Worm (Caenorhabditis elegans) whole organism, early embryonic: Measurements from ENCODE around the gene F54D5.4.

Experiments used
- ama-1 ChIP-seq: fragments of 150-350 bp; optimal IDR thresholded peaks from 2 replicates; lab custom pipeline; 2014
- hmbx-1 ChIP-seq: sonication (generic microtip); optimal IDR thresholded peaks from 2 replicates; lab custom pipeline; 2016; ENCODE audit warnings: mild to moderate bottlenecking, missing genetic modification characterization, missing compliant biosample characterization
- tbx-37 ChIP-seq: fragments of 200-800 bp; sonication (Bioruptor generic); conservative IDR thresholded peaks from 2 replicates; pipeline ENCODE4 v1.3.6; 2022; ENCODE audit warnings: missing genetic modification reagents, missing genetic modification characterization, missing compliant biosample characterization
- tra-4 ChIP-seq: sonication (generic microtip); optimal IDR thresholded peaks from 2 replicates; lab custom pipeline; 2017; ENCODE audit warnings: missing genetic modification characterization, missing compliant biosample characterization

- TF ChIP-seq ama-1 (lab: Kevin White, UChicago), result no peak
- no peak for TF ChIP-seq hmbx-1 (tag; lab: Kevin White, UChicago)
- no peak for TF ChIP-seq tbx-37 (GFP tag; lab: Robert Waterston, UW)
- no peak for TF ChIP-seq tra-4
Observed at ce11 chrII:11596157-11596740, 26.6 kb downstream of the F54D5.4 start.
